Fruit fly (Drosophila melanogaster) whole organism, wandering third instar larva: ENCODE measurements around the gene CG10761.

Experiments used
- Abd-B ChIP-seq: fragments of >200 bp; optimal IDR thresholded peaks from 2 replicates; lab custom pipeline; 2017; ENCODE audit warnings: missing biosample characterization, missing genetic modification characterization
- CG32264 ChIP-seq: fragments of 200-800 bp; sonication (Bioruptor generic); optimal IDR thresholded peaks from 2 replicates; lab custom pipeline; 2016; ENCODE audit warnings: missing biosample characterization, missing genetic modification characterization
- CG9705 ChIP-seq: fragments of 200-800 bp; sonication (Bioruptor generic); optimal IDR thresholded peaks from 2 replicates; lab custom pipeline; 2018; ENCODE audit warnings: missing biosample characterization, mild to moderate bottlenecking, missing genetic modification characterization
- CrebA ChIP-seq: fragments of 200-800 bp; sonication (Bioruptor generic); optimal IDR thresholded peaks from 2 replicates; lab custom pipeline; 2016; ENCODE audit warnings: missing biosample characterization, mild to moderate bottlenecking, missing genetic modification characterization, borderline replicate concordance
- Dfd ChIP-seq: fragments of >200 bp; optimal IDR thresholded peaks from 2 replicates; lab custom pipeline; 2017; ENCODE audit warnings: missing biosample characterization, missing genetic modification characterization
- Dif ChIP-seq: fragments of 200-275, 200-300 bp; sonication (Bioruptor generic); optimal IDR thresholded peaks from 2 replicates; lab custom pipeline; 2018; ENCODE audit warnings: missing biosample characterization, missing genetic modification characterization; ENCODE audit not compliant: partially characterized antibody
- GATAd ChIP-seq: sonication (Bioruptor generic); optimal IDR thresholded peaks from 2 replicates; lab custom pipeline; 2016; ENCODE audit warnings: missing biosample characterization, missing genetic modification characterization
- HLH106 ChIP-seq: fragments of 200-800 bp; optimal IDR thresholded peaks from 3 replicates; lab custom pipeline; 2019; ENCODE audit warnings: missing biosample characterization, mild to moderate bottlenecking, missing genetic modification characterization, moderate library complexity
- Hnf4 ChIP-seq: fragments of 200-800 bp; sonication (Bioruptor generic); optimal IDR thresholded peaks from 2 replicates; lab custom pipeline; 2016; ENCODE audit warnings: missing biosample characterization, mild to moderate bottlenecking, missing genetic modification characterization
- Hr83 ChIP-seq: fragments of 200-300 bp; sonication (Bioruptor generic); optimal IDR thresholded peaks from 2 replicates; lab custom pipeline; 2016; ENCODE audit warnings: missing biosample characterization, mild to moderate bottlenecking, missing genetic modification characterization, moderate library complexity; ENCODE audit not compliant: poor library complexity, severe bottlenecking
- Jra ChIP-seq: sonication (Bioruptor generic); optimal IDR thresholded peaks from 2 replicates; lab custom pipeline; 2016; ENCODE audit warnings: missing biosample characterization, missing genetic modification characterization
- Myc ChIP-seq: fragments of >200 bp; optimal IDR thresholded peaks from 2 replicates; lab custom pipeline; 2017
- N ChIP-seq: fragments of >200 bp; optimal IDR thresholded peaks from 2 replicates; lab custom pipeline; 2018; ENCODE audit warnings: missing biosample characterization, missing external identifiers, missing genetic modification characterization
- OdsH ChIP-seq: fragments of 200-800 bp; sonication (Bioruptor generic); optimal IDR thresholded peaks from 2 replicates; lab custom pipeline; 2016; ENCODE audit warnings: missing biosample characterization, mild to moderate bottlenecking, missing genetic modification characterization
- Rel ChIP-seq, 2 experiments: fragments of 200-800 bp; sonication (Bioruptor generic) in 1 of 2; optimal IDR thresholded peaks; 2 replicates in 1 of 2; 3 replicates in 1 of 2; lab custom pipeline; 2016 to 2019; ENCODE audit warnings: mild to moderate bottlenecking in 2 of 2, missing biosample characterization in 2 of 2, missing genetic modification characterization in 2 of 2, moderate library complexity in 1 of 2
- Sp1 ChIP-seq: fragments of 200-800 bp; sonication (Bioruptor generic); optimal IDR thresholded peaks from 3 replicates; lab custom pipeline; 2019; ENCODE audit warnings: missing biosample characterization, mild to moderate bottlenecking, missing genetic modification characterization, moderate library complexity
- br ChIP-seq: fragments of 200-800 bp; sonication (Bioruptor generic); optimal IDR thresholded peaks from 2 replicates; lab custom pipeline; 2016; ENCODE audit warnings: missing biosample characterization, missing genetic modification characterization
- brk ChIP-seq: fragments of 200-800 bp; sonication (Bioruptor generic); optimal IDR thresholded peaks from 2 replicates; lab custom pipeline; 2016; ENCODE audit warnings: missing biosample characterization, mild to moderate bottlenecking, missing genetic modification characterization
- dl ChIP-seq, 2 experiments: fragments of 175-275, 200-275 bp in 1 of 2; fragments of 200-275 bp in 1 of 2; sonication (Bioruptor generic); optimal IDR thresholded peaks; lab custom pipeline; 2018; ENCODE audit warnings: mild to moderate bottlenecking in 2 of 2, missing biosample characterization in 2 of 2, missing genetic modification characterization in 2 of 2, moderate library complexity in 2 of 2; ENCODE audit not compliant: partially characterized antibody in 2 of 2, insufficient read depth in 1 of 2
- dmrt93B ChIP-seq: fragments of 200-800 bp; sonication (Bioruptor generic); optimal IDR thresholded peaks from 2 replicates; lab custom pipeline; 2018; ENCODE audit warnings: missing biosample characterization, mild to moderate bottlenecking, missing genetic modification characterization
- dsf ChIP-seq: sonication (Bioruptor generic); optimal IDR thresholded peaks from 2 replicates; lab custom pipeline; 2016; ENCODE audit warnings: missing biosample characterization, missing genetic modification characterization, borderline replicate concordance
- ey ChIP-seq: fragments of 200-800 bp; sonication (Bioruptor generic); optimal IDR thresholded peaks from 2 replicates; lab custom pipeline; 2016; ENCODE audit warnings: missing biosample characterization, missing genetic modification characterization
- foxo ChIP-seq, 2 experiments: fragments of 200-800 bp; sonication (Bioruptor generic); optimal IDR thresholded peaks; 2 replicates in 1 of 2; 3 replicates in 1 of 2; lab custom pipeline; 2016 to 2017; ENCODE audit warnings: missing biosample characterization in 2 of 2, missing genetic modification characterization in 2 of 2
- h ChIP-seq: fragments of 200-800 bp; sonication (Bioruptor generic); optimal IDR thresholded peaks from 3 replicates; lab custom pipeline; 2016; ENCODE audit warnings: missing biosample characterization, mild to moderate bottlenecking, missing genetic modification characterization
- jim ChIP-seq: fragments of 175-275, 200-325 bp; sonication (Bioruptor generic); optimal IDR thresholded peaks from 2 replicates; lab custom pipeline; 2016; ENCODE audit warnings: missing biosample characterization, mild to moderate bottlenecking, missing genetic modification characterization
- lola ChIP-seq: fragments of >200 bp; optimal IDR thresholded peaks from 2 replicates; lab custom pipeline; 2017; ENCODE audit warnings: missing biosample characterization, missing genetic modification characterization
- pan ChIP-seq: fragments of >200 bp; optimal IDR thresholded peaks from 2 replicates; lab custom pipeline; 2017
- psq ChIP-seq: fragments of 200-800 bp; sonication (Bioruptor generic); optimal IDR thresholded peaks from 3 replicates; lab custom pipeline; 2017; ENCODE audit warnings: missing biosample characterization, mild to moderate bottlenecking, missing genetic modification characterization, moderate library complexity
- rgr ChIP-seq: fragments of 200-800 bp; sonication (Bioruptor generic); optimal IDR thresholded peaks from 3 replicates; lab custom pipeline; 2016; ENCODE audit warnings: missing biosample characterization, mild to moderate bottlenecking, missing genetic modification characterization
- sage ChIP-seq: fragments of 200-800 bp; sonication (Bioruptor generic); optimal IDR thresholded peaks from 2 replicates; lab custom pipeline; 2016; ENCODE audit warnings: missing biosample characterization, mild to moderate bottlenecking, missing genetic modification characterization
- sv ChIP-seq: fragments of 200-800 bp; sonication (Bioruptor generic); optimal IDR thresholded peaks from 3 replicates; lab custom pipeline; 2016; ENCODE audit warnings: missing biosample characterization, missing genetic modification characterization
- tai ChIP-seq: sonication (Bioruptor generic); optimal IDR thresholded peaks from 2 replicates; lab custom pipeline; 2016; ENCODE audit warnings: missing biosample characterization, missing genetic modification characterization
- woc ChIP-seq: sonication (Bioruptor generic); optimal IDR thresholded peaks from 2 replicates; lab custom pipeline; 2016; ENCODE audit warnings: missing biosample characterization, mild to moderate bottlenecking, missing genetic modification characterization

Gene CG10761

DNA sequence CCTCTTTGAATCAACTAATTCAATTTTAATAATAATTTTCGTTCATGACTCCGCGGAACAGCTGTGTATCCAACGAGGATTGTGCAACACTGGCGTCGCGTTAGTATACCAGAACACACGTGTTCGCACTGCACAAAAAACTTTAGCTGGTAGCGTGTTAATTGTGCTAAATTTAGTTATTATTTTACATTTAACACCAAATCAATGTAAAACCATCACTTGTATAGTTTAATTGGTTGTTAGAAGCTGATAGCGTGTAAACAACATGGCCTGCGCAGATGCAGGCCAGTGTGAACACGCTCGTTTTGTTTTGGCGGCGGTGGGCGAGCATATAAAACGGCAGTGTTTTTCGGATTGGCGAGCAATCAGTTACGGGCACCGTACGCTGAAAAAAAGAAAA lies 5.3 kb downstream of the CG10761 start, which contains the start of the genes Traf6 and GIIIspla2 (continued):
- TF ChIP-seq GATAd (GFP tag; lab: Kevin White, UChicago) (peak; percentile 11), foxo (GFP tag; optimal IDR thresholded peaks at IDR 0.05; lab: Kevin White, UChicago) (peak in 1 of 2 experiments; percentile 74), pan (lab: Kevin White, UChicago) (no peak), woc (GFP tag; lab: Kevin White, UChicago) (peak; percentile 62), Myc (lab: Kevin White, UChicago) (peak; percentile 67), HLH106 (tag; lab: Kevin White, UChicago) (peak; percentile 86), dmrt93B (GFP tag; lab: Kevin White, UChicago) (no peak), jim (GFP tag; lab: Kevin White, UChicago) (no peak)

DNA sequence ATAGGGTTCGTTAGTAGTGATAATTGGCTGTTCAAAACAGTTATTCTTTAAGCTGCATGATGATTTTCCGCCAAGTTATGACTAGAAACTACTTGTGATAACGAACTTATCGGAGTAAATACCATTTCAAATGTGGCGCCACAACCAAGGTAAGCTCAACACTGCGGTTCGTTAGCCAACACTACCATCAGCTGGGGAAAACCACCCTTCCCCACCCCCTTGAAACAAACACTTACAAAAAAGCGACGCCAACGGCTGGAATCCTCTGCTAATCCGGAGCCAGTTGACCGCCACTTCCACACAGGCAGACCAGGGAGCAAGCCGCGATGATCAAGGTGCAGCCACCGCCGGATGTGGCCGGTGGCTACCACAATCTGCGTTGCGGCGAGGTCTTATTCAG lies 9.9 kb downstream of the CG10761 start, which contains the start of gene CG18262:
CG18262 (plus strand) TSS at position 231 of the 400 bp plus-strand sequence.
- TF ChIP-seq lola (no peak), Rel (GFP tag; optimal IDR thresholded peaks at IDR 0.05; lab: Kevin White, UChicago) (no peak), Rel (tag; optimal IDR thresholded peaks at IDR 0.05; lab: Kevin White, UChicago) (peak; percentile 72), GATAd (GFP tag; lab: Kevin White, UChicago) (peak; percentile 5)
- TF ChIP-seq, all 38 proteins: peak for 2

DNA sequence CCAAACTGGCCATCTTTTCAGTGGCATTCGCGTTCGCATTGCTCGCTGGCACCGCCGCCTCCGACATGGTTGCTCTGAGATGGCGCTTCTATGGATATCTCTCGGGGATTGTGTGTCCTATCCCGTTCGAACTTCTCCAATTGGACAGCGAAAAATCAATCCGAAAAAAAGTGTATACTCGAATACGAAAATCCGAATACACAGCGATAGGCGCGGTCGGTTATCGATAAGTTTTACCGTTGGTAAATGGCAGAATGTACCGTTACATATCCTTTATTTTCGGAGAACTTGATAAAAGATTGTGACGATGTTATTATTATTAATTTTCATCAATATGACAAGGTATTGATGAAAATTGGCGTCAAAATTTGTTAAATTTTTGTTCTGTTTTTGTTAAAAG lies 10.5 kb downstream of the CG10761 start, which contains the start of gene Gbeta5:
Gbeta5 (minus strand) TSS at position 199 of the 400 bp plus-strand sequence.
- TF ChIP-seq brk, result no peak
- TF ChIP-seq foxo (GFP tag; optimal IDR thresholded peaks at IDR 0.05; lab: Kevin White, UChicago), result no peak
- no peak for TF ChIP-seq lola
- TF ChIP-seq CrebA (GFP tag; lab: Kevin White, UChicago), result no peak
- TF ChIP-seq Rel (GFP tag; optimal IDR thresholded peaks at IDR 0.05; lab: Kevin White, UChicago), result no peak
- no peak for TF ChIP-seq Rel (tag; optimal IDR thresholded peaks at IDR 0.05; lab: Kevin White, UChicago)
- no peak for TF ChIP-seq Dfd
- no peak for TF ChIP-seq jim (GFP tag; lab: Kevin White, UChicago)
- no peak for TF ChIP-seq Sp1
- TF ChIP-seq CG9705 (GFP tag; lab: Kevin White, UChicago), result no peak
- TF ChIP-seq dsf (GFP tag; lab: Kevin White, UChicago), result no peak
- no peak for TF ChIP-seq HLH106 (tag; lab: Kevin White, UChicago)
- no peak for TF ChIP-seq sv (GFP tag; lab: Kevin White, UChicago)
- no peak for TF ChIP-seq OdsH
- no peak for TF ChIP-seq ey (GFP tag; lab: Kevin White, UChicago)
- TF ChIP-seq tai (GFP tag; lab: Kevin White, UChicago), result no peak
- TF ChIP-seq dl (GFP tag; optimal IDR thresholded peaks at IDR 0.05; lab: Kevin White, UChicago; ENCODE audit: insufficient read depth in 1 of 2, partially characterized antibody in 2 of 2), result no peak
- no peak for TF ChIP-seq Hr83 (GFP tag; lab: Kevin White, UChicago)
- no peak for TF ChIP-seq Dif (GFP tag; lab: Kevin White, UChicago)
- no peak for TF ChIP-seq CG32264 (GFP tag; lab: Kevin White, UChicago)

DNA sequence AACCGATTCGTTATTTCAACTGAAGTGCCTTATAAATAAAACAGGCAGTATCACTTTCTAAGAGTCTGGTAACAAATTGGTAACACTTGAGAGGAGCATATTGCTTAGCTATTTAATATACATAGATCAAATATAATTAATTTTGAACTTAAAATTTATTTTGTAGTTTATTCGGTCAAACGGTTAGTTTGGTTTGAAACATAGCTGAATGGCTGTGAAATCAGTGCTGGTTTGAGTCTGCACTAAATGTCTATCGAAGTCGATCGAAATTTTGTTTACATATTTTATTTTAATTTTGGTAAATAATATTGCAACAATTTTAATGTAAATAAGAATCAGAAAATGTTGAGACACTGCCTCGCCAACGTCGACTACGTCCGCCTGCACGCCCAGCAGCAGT lies 14.0 kb downstream of the CG10761 start, which contains the start of gene CG10959:
CG10959 (plus strand) TSS at position 228 of the 400 bp plus-strand sequence.
- TF ChIP-seq Abd-B (GFP tag; lab: Kevin White, UChicago), result no peak
- peak; percentile 4 for TF ChIP-seq Myc (lab: Kevin White, UChicago)
- TF ChIP-seq psq (GFP tag; lab: Kevin White, UChicago), result no peak
- no peak for TF ChIP-seq GATAd (GFP tag; lab: Kevin White, UChicago)
- TF ChIP-seq OdsH, result no peak

DNA sequence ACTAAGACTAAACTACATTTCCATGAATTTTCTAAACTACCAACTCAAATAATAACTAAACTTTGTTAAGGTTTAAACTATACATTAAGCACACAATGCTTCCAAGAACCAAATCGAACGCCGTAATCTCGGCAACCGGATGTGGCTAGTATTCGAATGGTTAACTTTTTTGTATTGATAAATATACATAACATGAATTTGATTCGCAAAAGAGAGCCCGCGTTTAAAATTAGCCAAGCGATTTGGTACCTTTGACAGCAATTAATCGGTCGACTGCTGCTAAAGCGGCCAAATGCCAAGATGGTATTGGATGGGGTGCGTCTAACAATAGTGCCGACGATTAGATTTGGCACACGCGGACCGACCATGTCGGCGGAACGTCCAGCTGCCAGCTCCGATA lies 14.9 kb downstream of the CG10761 start, which contains the start of gene CG15336:
CG15336 (plus strand) TSS at position 301 of the 400 bp plus-strand sequence.
- TF ChIP-seq CG32264 (GFP tag; lab: Kevin White, UChicago), result no peak
- no peak for TF ChIP-seq brk
- TF ChIP-seq, all 38 proteins: peak for 0

DNA sequence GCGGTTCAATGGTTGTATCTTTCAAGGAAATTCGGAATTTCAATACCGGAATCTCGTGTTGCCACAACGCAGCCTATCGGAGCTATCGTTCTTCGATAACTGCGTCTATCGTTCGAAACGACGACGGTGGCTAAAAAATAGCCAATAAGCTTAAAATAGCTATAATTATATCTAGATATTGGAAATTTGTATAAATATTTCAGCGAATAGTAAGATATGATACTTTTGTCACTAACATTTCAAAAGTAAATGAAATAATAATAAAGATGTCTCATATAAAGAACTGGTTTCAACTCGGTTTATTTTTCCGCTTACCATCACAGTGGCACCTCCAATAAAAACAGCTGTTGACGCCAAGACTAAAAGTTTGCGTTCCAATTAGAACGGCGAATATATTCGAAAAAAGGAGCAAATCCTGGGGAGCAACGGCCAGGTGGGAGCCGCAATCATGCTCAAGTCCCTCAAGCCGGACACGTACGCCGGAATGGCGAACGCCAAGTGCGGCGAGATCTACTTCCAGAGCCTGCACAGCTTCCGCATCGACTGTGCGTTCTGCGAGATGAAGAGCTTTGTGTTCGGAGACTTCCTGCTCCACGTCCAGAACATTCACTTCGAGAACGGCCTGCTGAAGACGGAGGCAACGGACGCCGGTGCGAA lies 17.0 kb downstream of the CG10761 start, which contains the start of the genes alpha-PheRS and CG2129:
alpha-PheRS (minus strand) TSS at position 102 of the 657 bp plus-strand sequence.
CG2129 (plus strand) TSS at position 339 of the 657 bp plus-strand sequence.
- TF ChIP-seq jim (GFP tag; lab: Kevin White, UChicago) (no peak), dmrt93B (GFP tag; lab: Kevin White, UChicago) (no peak), br (GFP tag; lab: Kevin White, UChicago) (no peak), CrebA (GFP tag; lab: Kevin White, UChicago) (no peak), Jra (no peak), psq (GFP tag; lab: Kevin White, UChicago) (peak; percentile 31), Myc (lab: Kevin White, UChicago) (peak; percentile 92), sv (GFP tag; lab: Kevin White, UChicago) (no peak), Hr83 (GFP tag; lab: Kevin White, UChicago) (no peak), h (GFP tag; lab: Kevin White, UChicago) (peak; percentile 41), dl (GFP tag; optimal IDR thresholded peaks at IDR 0.05; lab: Kevin White, UChicago; ENCODE audit: insufficient read depth in 1 of 2, partially characterized antibody in 2 of 2) (no peak), pan (lab: Kevin White, UChicago) (no peak), ey (GFP tag; lab: Kevin White, UChicago) (peak; percentile 6), Sp1 (peak; percentile 45), Abd-B (GFP tag; lab: Kevin White, UChicago) (no peak), HLH106 (tag; lab: Kevin White, UChicago) (peak; percentile 65), OdsH (no peak), sage (no peak), CG32264 (GFP tag; lab: Kevin White, UChicago) (no peak), rgr (no peak), Rel (GFP tag; optimal IDR thresholded peaks at IDR 0.05; lab: Kevin White, UChicago) (no peak), Rel (tag; optimal IDR thresholded peaks at IDR 0.05; lab: Kevin White, UChicago) (peak; percentile 52), N (GFP tag; lab: Kevin White, UChicago) (no peak), lola (no peak), Hnf4 (GFP tag; lab: Kevin White, UChicago) (no peak)
